Fruit fly (Drosophila melanogaster) whole organism, embryonic: ENCODE data around the gene CG16978.

Experiments used
- Adf1 ChIP-seq: fragments of 200-800 bp; sonication (Bioruptor generic); IDR thresholded peaks from 2 replicates; pipeline ENCODE4 v1.3.6; 2022; ENCODE audit warnings: missing biosample characterization, missing genetic modification characterization
- BtbVII ChIP-seq: fragments of 200-800 bp; sonication (Bioruptor generic); optimal IDR thresholded peaks from 3 replicates; lab custom pipeline; 2017; ENCODE audit warnings: missing biosample characterization, mild to moderate bottlenecking, missing genetic modification characterization
- CG11247 ChIP-seq: fragments of 200-800 bp; sonication (Bioruptor generic); IDR thresholded peaks from 2 replicates; pipeline ENCODE4 v1.3.6; 2022; ENCODE audit warnings: missing biosample characterization, missing genetic modification characterization
- CG11695 ChIP-seq: fragments of 200-800 bp; sonication (Bioruptor generic); IDR thresholded peaks from 3 replicates; pipeline ENCODE4 v1.3.6; 2022; ENCODE audit warnings: missing biosample characterization, missing genetic modification characterization
- CG11723 ChIP-seq: fragments of 200-800 bp; sonication (Bioruptor generic); optimal IDR thresholded peaks from 2 replicates; lab custom pipeline; 2017; ENCODE audit warnings: missing biosample characterization, mild to moderate bottlenecking, missing genetic modification characterization
- CG12769 ChIP-seq: fragments of 200-800 bp; sonication (Bioruptor generic); optimal IDR thresholded peaks from 2 replicates; lab custom pipeline; 2019; ENCODE audit warnings: missing biosample characterization, mild to moderate bottlenecking, missing genetic modification characterization, moderate library complexity
- CG13123 ChIP-seq: fragments of 200-800 bp; sonication (Bioruptor generic); optimal IDR thresholded peaks from 2 replicates; lab custom pipeline; 2016; ENCODE audit warnings: missing biosample characterization, missing genetic modification characterization
- CG13624 ChIP-seq: fragments of 200-800 bp; sonication (Bioruptor generic); optimal IDR thresholded peaks from 2 replicates; lab custom pipeline; 2016; ENCODE audit warnings: missing biosample characterization, missing genetic modification characterization
- CG1647 ChIP-seq: fragments of 200-800 bp; sonication (Bioruptor generic); optimal IDR thresholded peaks from 3 replicates; lab custom pipeline; 2016; ENCODE audit warnings: missing biosample characterization, missing genetic modification characterization
- CG16863 ChIP-seq: fragments of 200-800 bp; sonication (Bioruptor generic); optimal IDR thresholded peaks from 3 replicates; lab custom pipeline; 2016; ENCODE audit warnings: missing biosample characterization, missing genetic modification characterization
- CG3726 ChIP-seq: fragments of 200-800 bp; sonication (Bioruptor generic); IDR thresholded peaks from 3 replicates; pipeline ENCODE4, ENCODE4 v1.3.6; 2022; ENCODE audit warnings: missing biosample characterization, missing genetic modification characterization
- CG7786 ChIP-seq: fragments of 200-800 bp; sonication (Bioruptor generic); optimal IDR thresholded peaks from 2 replicates; lab custom pipeline; 2016; ENCODE audit warnings: missing biosample characterization, missing genetic modification characterization
- CG9437 ChIP-seq: fragments of 200-800 bp; sonication (Bioruptor generic); optimal IDR thresholded peaks from 2 replicates; lab custom pipeline; 2018; ENCODE audit warnings: missing biosample characterization, mild to moderate bottlenecking, missing genetic modification characterization
- CG9797 ChIP-seq: fragments of 200-800 bp; sonication (Bioruptor generic); optimal IDR thresholded peaks from 3 replicates; lab custom pipeline; 2018; ENCODE audit warnings: missing biosample characterization, mild to moderate bottlenecking, missing genetic modification characterization
- Deaf1 ChIP-seq: fragments of 200-800 bp; optimal IDR thresholded peaks from 3 replicates; lab custom pipeline; 2019; ENCODE audit warnings: missing biosample characterization, mild to moderate bottlenecking, missing genetic modification characterization, moderate library complexity
- Dref ChIP-seq: fragments of 200-800 bp; sonication (Bioruptor generic); IDR thresholded peaks from 2 replicates; pipeline ENCODE4 v1.3.6; 2022; ENCODE audit warnings: missing biosample characterization, missing genetic modification characterization
- Fer1 ChIP-seq: fragments of 200-800 bp; sonication (Bioruptor generic); optimal IDR thresholded peaks from 2 replicates; lab custom pipeline; 2017; ENCODE audit warnings: missing biosample characterization, mild to moderate bottlenecking, missing genetic modification characterization
- Hand ChIP-seq: fragments of 200-800 bp; sonication (Bioruptor generic); optimal IDR thresholded peaks from 2 replicates; lab custom pipeline; 2017; ENCODE audit warnings: mild to moderate bottlenecking, missing biosample characterization, missing genetic modification reagents, missing genetic modification characterization
- Hmx ChIP-seq: fragments of 200-800 bp; sonication (Bioruptor generic); optimal IDR thresholded peaks from 2 replicates; lab custom pipeline; 2016; ENCODE audit warnings: missing biosample characterization, missing genetic modification characterization
- Hr78 ChIP-seq, 2 experiments: fragments of 200-800 bp in 1 of 2; fragments of >200 bp in 1 of 2; sonication (Bioruptor generic) in 1 of 2; optimal IDR thresholded peaks; 2 replicates each; lab custom pipeline; 2017 to 2019; ENCODE audit warnings: missing biosample characterization in 2 of 2, missing genetic modification characterization in 2 of 2, mild to moderate bottlenecking in 1 of 2, moderate library complexity in 1 of 2
- Lim3 ChIP-seq: fragments of 200-800 bp; sonication (Bioruptor generic); IDR thresholded peaks from 2 replicates; pipeline ENCODE4 v1.3.6; 2022; ENCODE audit warnings: missing biosample characterization, missing genetic modification characterization
- Med ChIP-seq: fragments of 200-800 bp; sonication (Bioruptor generic); peaks from one replicate; lab custom pipeline; 2016; ENCODE audit warnings: missing biosample characterization, missing genetic modification characterization, mild to moderate bottlenecking, inconsistent platforms, moderate library complexity
- Nf-YC ChIP-seq: fragments of 200-800 bp; optimal IDR thresholded peaks from 3 replicates; lab custom pipeline; 2019; ENCODE audit warnings: missing biosample characterization, mild to moderate bottlenecking, missing genetic modification characterization, moderate library complexity
- Pdp1 ChIP-seq, 2 experiments: fragments of 200-800 bp; sonication (Bioruptor generic); optimal IDR thresholded peaks; 3 replicates each; lab custom pipeline; 2016; ENCODE audit warnings: missing biosample characterization in 2 of 2, missing genetic modification characterization in 2 of 2, mild to moderate bottlenecking in 1 of 2, moderate library complexity in 1 of 2
- Poxn ChIP-seq: fragments of 200-800 bp; sonication (Bioruptor generic); IDR thresholded peaks from 2 replicates; pipeline ENCODE4 v1.3.6; 2022; ENCODE audit warnings: missing biosample characterization, missing genetic modification characterization
- Stat92E ChIP-seq, 3 experiments: fragments of >200 bp in 2 of 3; fragments of 200-800 bp in 1 of 3; sonication (Bioruptor generic) in 1 of 3; optimal IDR thresholded peaks; 2 replicates each; lab custom pipeline; 2017 to 2019; ENCODE audit warnings: missing biosample characterization in 3 of 3, missing genetic modification characterization in 3 of 3, mild to moderate bottlenecking in 1 of 3, moderate library complexity in 1 of 3
- Tbp ChIP-seq: fragments of >200 bp; optimal IDR thresholded peaks from 2 replicates; lab custom pipeline; 2018; ENCODE audit warnings: missing biosample characterization, missing genetic modification characterization
- Trl ChIP-seq, 3 experiments: fragments of >200 bp in 2 of 3; fragments of 200-800 bp in 1 of 3; sonication (Bioruptor generic) in 1 of 3; optimal IDR thresholded peaks; 2 replicates in 1 of 3; 3 replicates in 2 of 3; lab custom pipeline; 2016 to 2017; ENCODE audit warnings: missing biosample characterization in 1 of 3, missing genetic modification characterization in 1 of 3
- abd-A ChIP-seq: fragments of 200-800 bp; sonication (Bioruptor generic); optimal IDR thresholded peaks from 3 replicates; lab custom pipeline; 2019; ENCODE audit warnings: missing biosample characterization, mild to moderate bottlenecking, missing genetic modification characterization, moderate library complexity
- br ChIP-seq: fragments of >200 bp; optimal IDR thresholded peaks from 2 replicates; lab custom pipeline; 2017
- bsh ChIP-seq, 2 experiments: fragments of 200-800 bp; sonication (Bioruptor generic); optimal IDR thresholded peaks; 2 replicates each; lab custom pipeline; 2017 to 2018; ENCODE audit warnings: mild to moderate bottlenecking in 2 of 2, missing biosample characterization in 2 of 2, missing genetic modification characterization in 2 of 2, moderate library complexity in 1 of 2
- cas ChIP-seq: fragments of 200-800 bp; sonication (Bioruptor generic); IDR thresholded peaks from 2 replicates; pipeline ENCODE4 v1.3.6; 2022; ENCODE audit warnings: missing biosample characterization, missing genetic modification characterization
- cg ChIP-seq: fragments of 200-800 bp; sonication (Bioruptor generic); optimal IDR thresholded peaks from 3 replicates; lab custom pipeline; 2019; ENCODE audit warnings: missing biosample characterization, mild to moderate bottlenecking, missing genetic modification characterization, moderate library complexity
- chinmo ChIP-seq: fragments of 200-800 bp; sonication (Bioruptor generic); IDR thresholded peaks from 4 replicates; pipeline ENCODE4 v1.3.6; 2022; ENCODE audit warnings: missing biosample characterization, missing genetic modification characterization; ENCODE audit not compliant: partially characterized antibody
- crp ChIP-seq, 2 experiments: fragments of 200-800 bp; sonication (Bioruptor generic); optimal IDR thresholded peaks; 2 replicates in 1 of 2; 3 replicates in 1 of 2; lab custom pipeline; 2017; ENCODE audit warnings: missing biosample characterization in 2 of 2, missing genetic modification characterization in 2 of 2, mild to moderate bottlenecking in 1 of 2, moderate library complexity in 1 of 2
- dpn ChIP-seq, 2 experiments: fragments of 200-800 bp; sonication (Bioruptor generic); optimal IDR thresholded peaks; 3 replicates each; lab custom pipeline; 2016; ENCODE audit warnings: missing biosample characterization in 2 of 2, missing genetic modification characterization in 2 of 2
- dysf ChIP-seq: fragments of 200-800 bp; sonication (Bioruptor generic); IDR thresholded peaks from 3 replicates; pipeline ENCODE4 v1.3.6; 2022; ENCODE audit warnings: missing biosample characterization, missing genetic modification characterization
- eyg ChIP-seq: fragments of 200-800 bp; sonication (Bioruptor generic); optimal IDR thresholded peaks from 3 replicates; lab custom pipeline; 2016; ENCODE audit warnings: missing biosample characterization, missing genetic modification characterization
- hth ChIP-seq: fragments of >200 bp; optimal IDR thresholded peaks from 2 replicates; lab custom pipeline; 2017; ENCODE audit warnings: inconsistent platforms
- mam ChIP-seq: fragments of 200-800 bp; sonication (Bioruptor generic); optimal IDR thresholded peaks from 3 replicates; lab custom pipeline; 2016; ENCODE audit warnings: missing biosample characterization, missing genetic modification characterization
- mirr ChIP-seq: fragments of 200-800 bp; sonication (Bioruptor generic); optimal IDR thresholded peaks from 3 replicates; lab custom pipeline; 2018; ENCODE audit warnings: missing biosample characterization, mild to moderate bottlenecking, missing genetic modification characterization
- nerfin-1 ChIP-seq: fragments of 200-800 bp; sonication (Bioruptor generic); optimal IDR thresholded peaks from 3 replicates; lab custom pipeline; 2019; ENCODE audit warnings: missing biosample characterization, mild to moderate bottlenecking, missing genetic modification characterization, moderate library complexity
- nom ChIP-seq: fragments of 200-800 bp; sonication (Bioruptor generic); optimal IDR thresholded peaks from 2 replicates; lab custom pipeline; 2017; ENCODE audit warnings: missing biosample characterization, missing genetic modification characterization, mild to moderate bottlenecking, moderate library complexity, missing genetic modification reagents
- org-1 ChIP-seq: fragments of 200-800 bp; sonication (Bioruptor generic); optimal IDR thresholded peaks from 2 replicates; lab custom pipeline; 2017; ENCODE audit warnings: missing biosample characterization, missing genetic modification characterization
- pita ChIP-seq: fragments of 200-800 bp; sonication (Bioruptor generic); optimal IDR thresholded peaks from 2 replicates; lab custom pipeline; 2017; ENCODE audit warnings: missing biosample characterization, mild to moderate bottlenecking, missing genetic modification characterization
- sob ChIP-seq: fragments of 200-800 bp; sonication (Bioruptor generic); IDR thresholded peaks from 2 replicates; pipeline ENCODE4 v1.3.6; 2022; ENCODE audit warnings: missing biosample characterization, missing genetic modification characterization
- sr ChIP-seq: fragments of 200-800 bp; sonication (Bioruptor generic); IDR thresholded peaks from 3 replicates; pipeline ENCODE4 v1.3.6; 2022; ENCODE audit warnings: missing biosample characterization, missing genetic modification characterization
- sug ChIP-seq: fragments of 200-800 bp; optimal IDR thresholded peaks from 2 replicates; lab custom pipeline; 2019; ENCODE audit warnings: missing biosample characterization, mild to moderate bottlenecking, missing genetic modification characterization, moderate library complexity
- vfl ChIP-seq: fragments of 200-800 bp; sonication (Bioruptor generic); optimal IDR thresholded peaks from 2 replicates; lab custom pipeline; 2016; ENCODE audit warnings: missing biosample characterization, missing genetic modification characterization
- vvl ChIP-seq: fragments of 200-800 bp; sonication (Bioruptor generic); IDR thresholded peaks from 2 replicates; pipeline ENCODE4 v1.3.6; 2022; ENCODE audit warnings: missing biosample characterization, missing genetic modification characterization

CG16978 gene

dm6 chr2L:13098301-13098700 is 45.1 kb downstream of the CG16978 start:
- TF ChIP-seq CG3726 (GFP tag; lab: Robert Waterston, UW) = 0 out of 3 replicates have a peak, but pooled peaks have one; percentile 6
- peak in 1 of 2 experiments; percentile 40 for TF ChIP-seq bsh (GFP tag; optimal IDR thresholded peaks at IDR 0.05; lab: Kevin White, UChicago)
- peak; percentile 43 to 65 for TF ChIP-seq Trl (optimal IDR thresholded peaks at IDR 0.05; lab: Kevin White, UChicago)
- TF ChIP-seq Trl (GFP tag; optimal IDR thresholded peaks at IDR 0.05; lab: Kevin White, UChicago) = no peak
- no peak for TF ChIP-seq vfl (GFP tag; lab: Kevin White, UChicago)
- peak; percentile 38 for TF ChIP-seq CG13624 (GFP tag; lab: Kevin White, UChicago)
- peak; percentile 73 for TF ChIP-seq nom (GFP tag; lab: Kevin White, UChicago)
- no peak for TF ChIP-seq sr (GFP tag; lab: Robert Waterston, UW)
- TF ChIP-seq chinmo (GFP tag; lab: Robert Waterston, UW) = peak; percentile 85; the same call in 3 of the 4 replicates
- no peak for TF ChIP-seq Hr78 (GFP tag; optimal IDR thresholded peaks at IDR 0.05; lab: Kevin White, UChicago)
- TF ChIP-seq BtbVII (GFP tag; lab: Kevin White, UChicago) = no peak
- peak; percentile 10 for TF ChIP-seq sug (tag; lab: Kevin White, UChicago)
- peak; percentile 28 for TF ChIP-seq Med (GFP tag; lab: Kevin White, UChicago)
- TF ChIP-seq dysf = peak; percentile 16; the same call in 1 of the 3 replicates
- peak in 1 of 2 experiments; percentile 93 for TF ChIP-seq Pdp1 (GFP tag; optimal IDR thresholded peaks at IDR 0.05; lab: Kevin White, UChicago)
- TF ChIP-seq CG12769 (tag; lab: Kevin White, UChicago) = peak; percentile 60
- TF ChIP-seq crp (GFP tag; optimal IDR thresholded peaks at IDR 0.05; lab: Kevin White, UChicago) = no peak
- TF ChIP-seq sob = 0 out of 2 replicates have a peak, but pooled peaks have one; percentile 9
- TF ChIP-seq mirr (GFP tag; lab: Kevin White, UChicago) = peak; percentile 7
- peak; percentile 56 for TF ChIP-seq cg (GFP tag; lab: Kevin White, UChicago)
- no peak for TF ChIP-seq CG11695
- peak; percentile 11 for TF ChIP-seq Deaf1

DNA sequence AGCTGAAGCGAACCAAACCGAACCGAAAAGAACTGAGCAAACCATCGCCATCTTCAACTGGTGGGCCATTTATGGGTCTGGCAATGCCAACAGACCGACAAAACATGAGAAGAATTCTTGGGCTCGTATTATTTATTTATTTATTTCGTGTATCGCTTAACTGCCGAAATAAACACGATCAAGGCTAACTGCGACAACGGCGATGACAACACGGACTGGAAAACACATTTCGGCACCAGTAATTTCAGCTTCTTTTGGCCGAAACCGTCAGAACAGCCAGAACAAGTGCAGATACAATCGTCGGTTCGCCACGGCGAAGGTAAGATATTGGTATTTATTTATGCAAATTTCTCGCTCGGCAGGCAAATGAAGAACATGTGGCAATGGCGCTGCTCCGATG is 46.2 kb downstream of the CG16978 start:
- TF ChIP-seq Lim3 (no peak), Poxn (GFP tag; lab: Robert Waterston, UW) (no peak), Fer1 (GFP tag; lab: Kevin White, UChicago) (no peak), dpn (GFP tag; optimal IDR thresholded peaks at IDR 0.05; lab: Kevin White, UChicago) (no peak), mam (no peak), CG7786 (GFP tag; lab: Kevin White, UChicago) (no peak), hth (lab: Kevin White, UChicago) (no peak), CG9437 (no peak), Hmx (GFP tag; lab: Kevin White, UChicago) (no peak), vvl (0 out of 2 replicates have a peak, but pooled peaks have one; percentile 12), eyg (GFP tag; lab: Kevin White, UChicago) (no peak), br (lab: Kevin White, UChicago) (no peak), org-1 (GFP tag; lab: Kevin White, UChicago) (no peak), CG9797 (GFP tag; lab: Kevin White, UChicago) (no peak), CG11247 (GFP tag; lab: Robert Waterston, UW) (no peak), Tbp (no peak), Adf1 (GFP tag; lab: Robert Waterston, UW) (no peak), abd-A (tag; lab: Kevin White, UChicago) (no peak), Nf-YC (tag; lab: Kevin White, UChicago) (no peak), nerfin-1 (tag; lab: Kevin White, UChicago) (no peak), CG12769 (tag; lab: Kevin White, UChicago) (peak; percentile 37), cas (no peak), CG13123 (GFP tag; lab: Kevin White, UChicago) (no peak), Dref (GFP tag; lab: Robert Waterston, UW) (no peak), CG11723 (no peak), Hand (GFP tag; lab: Kevin White, UChicago) (no peak), CG16863 (GFP tag; lab: Kevin White, UChicago) (no peak), pita (GFP tag; lab: Kevin White, UChicago) (no peak), CG1647 (GFP tag; lab: Kevin White, UChicago) (no peak), Stat92E (GFP tag; optimal IDR thresholded peaks at IDR 0.05; lab: Kevin White, UChicago) (no peak)
